Worm (Caenorhabditis elegans) whole organism, young adult: ENCODE data around the gene dhhc-6.

Experiments
- B0261.1 ChIP-seq: sonication (generic microtip); optimal IDR thresholded peaks from 2 replicates; lab custom pipeline; 2016; ENCODE audit warnings: mild to moderate bottlenecking, missing genetic modification characterization, moderate library complexity, missing compliant biosample characterization
- B0336.3 ChIP-seq: fragments of 200-800 bp; sonication (Bioruptor generic); IDR thresholded peaks from 2 replicates; pipeline ENCODE4 v1.3.6; 2022; ENCODE audit warnings: missing genetic modification characterization, missing compliant biosample characterization
- F22D6.2 ChIP-seq: sonication (generic microtip); optimal IDR thresholded peaks from 2 replicates; lab custom pipeline; 2016; ENCODE audit warnings: mild to moderate bottlenecking, missing genetic modification characterization, missing compliant biosample characterization
- F57A8.1 ChIP-seq: fragments of 200-800 bp; sonication (Bioruptor generic); optimal IDR thresholded peaks from 2 replicates; lab custom pipeline; 2018; ENCODE audit warnings: mild to moderate bottlenecking, missing genetic modification characterization, moderate library complexity, missing compliant biosample characterization
- Y56A3A.18 ChIP-seq: fragments of 200-800 bp; sonication (Bioruptor generic); IDR thresholded peaks from 2 replicates; pipeline ENCODE4 v1.3.6; 2022; ENCODE audit warnings: missing genetic modification reagents, missing genetic modification characterization, missing compliant biosample characterization
- attf-6 ChIP-seq: fragments of 200-800 bp; sonication (Bioruptor generic); IDR thresholded peaks from 2 replicates; pipeline ENCODE4 v1.3.6; 2022; ENCODE audit warnings: missing genetic modification reagents, missing genetic modification characterization, missing compliant biosample characterization
- ceh-91 ChIP-seq: fragments of 200-800 bp; sonication (Bioruptor generic); IDR thresholded peaks from 2 replicates; pipeline ENCODE4 v1.3.6; 2022; ENCODE audit warnings: missing genetic modification reagents, missing genetic modification characterization, missing compliant biosample characterization
- dpl-1 ChIP-seq: fragments of 150-350 bp; optimal IDR thresholded peaks from 2 replicates; lab custom pipeline; 2014; ENCODE audit warnings: missing biosample characterization, missing genetic modification reagents, missing genetic modification characterization
- egrh-3 ChIP-seq: fragments of 200-800 bp; sonication (Bioruptor generic); IDR thresholded peaks from 2 replicates; pipeline ENCODE4 v1.3.6; 2022; ENCODE audit warnings: missing genetic modification reagents, missing genetic modification characterization, missing compliant biosample characterization
- ets-4 ChIP-seq: fragments of 200-800 bp; sonication (Bioruptor generic); optimal IDR thresholded peaks from 2 replicates; lab custom pipeline; 2018; ENCODE audit warnings: mild to moderate bottlenecking, missing genetic modification characterization, missing compliant biosample characterization
- hrde-1 ChIP-seq: sonication (generic microtip); optimal IDR thresholded peaks from 2 replicates; lab custom pipeline; 2016; ENCODE audit warnings: missing genetic modification characterization, mild to moderate bottlenecking, missing compliant biosample characterization, moderate library complexity, missing genotype, missing genetic modification reagents, borderline replicate concordance
- pha-4 ChIP-seq: fragments of 150-350 bp; sonication (generic microtip); optimal IDR thresholded peaks from 2 replicates; lab custom pipeline; 2014; ENCODE audit warnings: missing biosample characterization, missing genetic modification reagents, missing genetic modification characterization

DNA sequence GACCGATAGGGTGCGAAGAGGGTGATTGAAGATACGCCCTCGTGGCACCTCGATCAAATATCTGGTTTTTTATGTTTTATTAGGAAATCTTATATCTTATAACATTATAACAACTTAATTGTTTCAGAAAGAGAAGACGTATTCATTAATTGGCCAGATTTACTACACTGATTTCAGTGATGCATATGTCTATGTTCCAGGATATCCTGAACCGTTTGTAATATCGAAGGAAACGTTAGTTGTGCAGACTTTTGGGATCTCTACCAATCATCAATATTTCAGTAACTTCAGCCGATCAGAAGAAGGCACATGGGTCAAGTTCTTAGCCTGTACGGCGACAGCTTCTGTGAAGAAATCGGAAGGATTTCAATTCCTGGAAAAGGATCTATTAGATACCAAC lies 35.7 kb downstream of the dhhc-6 start:
- TF ChIP-seq F22D6.2, result no peak
- TF ChIP-seq B0261.1 (tag; lab: Kevin White, UChicago), result no peak
- TF ChIP-seq attf-6 (GFP tag; lab: Robert Waterston, UW), result no peak
- no peak for TF ChIP-seq egrh-3 (GFP tag; lab: Robert Waterston, UW)
- TF ChIP-seq hrde-1, result no peak
- no peak for TF ChIP-seq pha-4
- no peak for TF ChIP-seq dpl-1 (GFP tag; lab: Kevin White, UChicago)
- TF ChIP-seq B0336.3 (GFP tag; lab: Robert Waterston, UW), result no peak
- no peak for TF ChIP-seq F57A8.1 (GFP tag; lab: Kevin White, UChicago)
- no peak for TF ChIP-seq ceh-91 (GFP tag; lab: Robert Waterston, UW)
- no peak for TF ChIP-seq Y56A3A.18 (GFP tag; lab: Robert Waterston, UW)
- TF ChIP-seq ets-4 (GFP tag; lab: Kevin White, UChicago), result no peak
